Worm (Caenorhabditis elegans) whole organism, midembryonic: ENCODE measurements around the gene ZK380.6.

ENCODE experiments used
- T22C8.4 ChIP-seq: fragments of 200-800 bp; sonication (Bioruptor generic); IDR thresholded peaks from 2 replicates; pipeline ENCODE4 v1.3.6; 2022; ENCODE audit warnings: missing genetic modification characterization, missing compliant biosample characterization
- cog-1 ChIP-seq: sonication (generic microtip); optimal IDR thresholded peaks from 2 replicates; lab custom pipeline; 2016; ENCODE audit warnings: missing genetic modification characterization, missing compliant biosample characterization
- flt-1 ChIP-seq: fragments of 200-800 bp; sonication (Bioruptor generic); IDR thresholded peaks from 2 replicates; pipeline ENCODE4 v1.3.6; 2022; ENCODE audit warnings: missing genetic modification characterization, missing compliant biosample characterization
- klf-2 ChIP-seq: fragments of 200-800 bp; sonication (Bioruptor generic); conservative IDR thresholded peaks from 2 replicates; pipeline ENCODE4 v1.3.6; 2022; ENCODE audit warnings: missing genetic modification reagents, missing genetic modification characterization, missing compliant biosample characterization
- med-1 ChIP-seq: sonication (generic microtip); optimal IDR thresholded peaks from 2 replicates; lab custom pipeline; 2017; ENCODE audit warnings: missing genetic modification characterization, mild to moderate bottlenecking, missing compliant biosample characterization, antibody characterized with exemption, missing genetic modification reagents; ENCODE audit not compliant: insufficient read depth
- ref-1 ChIP-seq: fragments of 200-800 bp; sonication (Bioruptor generic); conservative IDR thresholded peaks from 2 replicates; pipeline ENCODE4 v1.3.6; 2022; ENCODE audit warnings: missing genetic modification reagents, missing genetic modification characterization, missing compliant biosample characterization
- ztf-23 ChIP-seq: fragments of 200-800 bp; sonication (Bioruptor generic); IDR thresholded peaks from 2 replicates; pipeline ENCODE4 v1.3.6; 2022; ENCODE audit warnings: missing genetic modification reagents, missing genetic modification characterization, missing compliant biosample characterization

DNA sequence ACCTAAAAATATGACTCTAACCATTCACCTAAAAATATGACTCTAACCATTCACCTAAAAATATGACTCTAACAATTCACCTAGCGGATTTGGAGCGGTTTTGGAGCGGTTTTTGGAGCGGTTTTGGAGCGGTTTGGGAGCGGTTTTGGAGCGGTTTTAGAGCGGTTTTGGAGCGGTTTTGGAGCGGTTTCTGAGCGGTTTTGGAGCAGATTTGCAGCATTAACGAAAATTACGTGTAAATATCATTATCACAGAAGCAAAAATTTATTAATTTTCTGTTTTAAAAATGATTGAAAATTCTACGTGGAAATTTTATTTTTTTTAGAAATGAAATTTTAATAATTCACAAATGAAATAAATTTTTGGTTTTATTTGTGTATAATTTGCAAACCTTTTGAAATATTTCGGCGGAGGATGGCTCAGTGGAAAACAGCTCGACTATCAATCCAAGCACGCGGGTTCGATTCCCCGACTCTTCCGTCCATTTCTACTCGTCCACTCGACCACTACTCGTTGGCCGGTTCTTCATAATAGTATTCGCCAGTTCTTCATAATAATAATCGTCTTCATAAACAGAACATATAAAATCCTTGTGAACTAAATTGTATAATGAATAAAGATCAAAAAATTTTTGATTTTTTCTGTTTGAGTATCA lies 10.7 kb upstream of the ZK380.6 start:
- no peak for TF ChIP-seq med-1 (GFP tag; lab: Kevin White, UChicago)
- no peak for TF ChIP-seq flt-1
- TF ChIP-seq klf-2 (GFP tag; lab: Robert Waterston, UW), result no peak
- TF ChIP-seq ztf-23 (GFP tag; lab: Robert Waterston, UW), result no peak
- no peak for TF ChIP-seq ref-1 (GFP tag; lab: Robert Waterston, UW)
- no peak for TF ChIP-seq T22C8.4 (GFP tag; lab: Robert Waterston, UW)
- no peak for TF ChIP-seq cog-1 (tag; lab: Kevin White, UChicago)
